Worm (Caenorhabditis elegans) whole organism, midembryonic: Measurements from ENCODE around the gene Y57E12AL.6.

Source experiments
- T22C8.4 ChIP-seq: fragments of 200-800 bp; sonication (Bioruptor generic); IDR thresholded peaks from 2 replicates; pipeline ENCODE4 v1.3.6; 2022; ENCODE audit warnings: missing genetic modification characterization, missing compliant biosample characterization
- cog-1 ChIP-seq: sonication (generic microtip); optimal IDR thresholded peaks from 2 replicates; lab custom pipeline; 2016; ENCODE audit warnings: missing genetic modification characterization, missing compliant biosample characterization
- flt-1 ChIP-seq: fragments of 200-800 bp; sonication (Bioruptor generic); IDR thresholded peaks from 2 replicates; pipeline ENCODE4 v1.3.6; 2022; ENCODE audit warnings: missing genetic modification characterization, missing compliant biosample characterization
- klf-2 ChIP-seq: fragments of 200-800 bp; sonication (Bioruptor generic); conservative IDR thresholded peaks from 2 replicates; pipeline ENCODE4 v1.3.6; 2022; ENCODE audit warnings: missing genetic modification reagents, missing genetic modification characterization, missing compliant biosample characterization
- med-1 ChIP-seq: sonication (generic microtip); optimal IDR thresholded peaks from 2 replicates; lab custom pipeline; 2017; ENCODE audit warnings: missing genetic modification characterization, mild to moderate bottlenecking, missing compliant biosample characterization, antibody characterized with exemption, missing genetic modification reagents; ENCODE audit not compliant: insufficient read depth
- ref-1 ChIP-seq: fragments of 200-800 bp; sonication (Bioruptor generic); conservative IDR thresholded peaks from 2 replicates; pipeline ENCODE4 v1.3.6; 2022; ENCODE audit warnings: missing genetic modification reagents, missing genetic modification characterization, missing compliant biosample characterization
- tab-1 ChIP-seq: fragments of 200-800 bp; sonication (Bioruptor generic); IDR thresholded peaks from 2 replicates; pipeline ENCODE4 v1.3.6; 2022; ENCODE audit warnings: missing genetic modification characterization, missing compliant biosample characterization
- ztf-23 ChIP-seq: fragments of 200-800 bp; sonication (Bioruptor generic); IDR thresholded peaks from 2 replicates; pipeline ENCODE4 v1.3.6; 2022; ENCODE audit warnings: missing genetic modification reagents, missing genetic modification characterization, missing compliant biosample characterization
- ztf-29 ChIP-seq: fragments of 200-800 bp; sonication (Bioruptor generic); IDR thresholded peaks from 2 replicates; pipeline ENCODE4 v1.3.6; 2022; ENCODE audit warnings: missing genetic modification reagents, missing genetic modification characterization, missing compliant biosample characterization

DNA sequence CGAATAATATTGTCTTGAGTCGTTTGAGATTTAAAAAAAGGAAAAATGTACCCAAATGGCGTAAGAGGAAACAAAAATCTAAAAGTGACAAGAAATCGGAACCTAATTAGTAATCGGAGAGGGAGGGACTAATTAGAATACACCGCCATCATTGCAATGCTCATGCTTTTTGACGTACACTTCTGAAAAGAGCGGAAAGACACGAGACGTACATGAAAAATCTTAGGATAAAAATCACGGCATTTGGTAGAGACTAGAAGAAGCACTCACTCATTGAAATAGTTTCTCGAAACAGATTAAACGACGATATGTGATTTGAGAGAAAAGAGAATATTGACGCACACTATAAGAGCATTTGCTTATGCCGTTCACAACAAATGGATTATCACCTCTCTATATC is 37.3 kb downstream of the Y57E12AL.6 start:
- no peak for TF ChIP-seq flt-1 (GFP tag; lab: Robert Waterston, UW)
- TF ChIP-seq klf-2 (GFP tag; lab: Robert Waterston, UW), result no peak
- TF ChIP-seq tab-1 (GFP tag; lab: Robert Waterston, UW), result no peak
- no peak for TF ChIP-seq cog-1 (tag; lab: Kevin White, UChicago)
- no peak for TF ChIP-seq ztf-23
- no peak for TF ChIP-seq ztf-29 (GFP tag; lab: Robert Waterston, UW)
- no peak for TF ChIP-seq ref-1 (GFP tag; lab: Robert Waterston, UW)
- no peak for TF ChIP-seq med-1 (GFP tag; lab: Kevin White, UChicago)
- no peak for TF ChIP-seq T22C8.4
